Worm (Caenorhabditis elegans): ENCODE measurements around the gene T15B7.15.

T15B7.15 gene

ce11 chrV:6838599-6838998 lies at the start of gene T15B7.15:
T15B7.15 (minus strand) TSS chrV:6838665.
- TF ChIP-seq C38D4.7 (GFP tag; optimal IDR thresholded peaks at IDR 0.05) (no peak), ceh-2 (tag; optimal IDR thresholded peaks at IDR 0.05) (no peak), elt-4 (tag; optimal IDR thresholded peaks at IDR 0.05) (no peak), nhr-232 (tag; optimal IDR thresholded peaks at IDR 0.05) (no peak), K09A11.1 (tag; optimal IDR thresholded peaks at IDR 0.05; ENCODE audit: insufficient read depth) (no peak), dmd-4 (tag; optimal IDR thresholded peaks at IDR 0.05; ENCODE audit: borderline replicate concordance) (no peak), ceh-34 (tag; optimal IDR thresholded peaks at IDR 0.05) (no peak), ceh-30 (tag; optimal IDR thresholded peaks at IDR 0.05) (no peak), nhr-11 (tag; optimal IDR thresholded peaks at IDR 0.05) (no peak), sox-2 (GFP tag; IDR thresholded peaks at IDR 0.05) (no peak), mec-3 (tag; optimal IDR thresholded peaks at IDR 0.05; ENCODE audit: borderline replicate concordance) (no peak), unc-42 (tag; optimal IDR thresholded peaks at IDR 0.05) (no peak), ceh-22 (tag; optimal IDR thresholded peaks at IDR 0.05) (no peak), F13H6.1 (tag; optimal IDR thresholded peaks at IDR 0.05) (no peak), pha-4 (tag; optimal IDR thresholded peaks at IDR 0.05) (no peak), ceh-9 (tag; optimal IDR thresholded peaks at IDR 0.05) (no peak)

DNA sequence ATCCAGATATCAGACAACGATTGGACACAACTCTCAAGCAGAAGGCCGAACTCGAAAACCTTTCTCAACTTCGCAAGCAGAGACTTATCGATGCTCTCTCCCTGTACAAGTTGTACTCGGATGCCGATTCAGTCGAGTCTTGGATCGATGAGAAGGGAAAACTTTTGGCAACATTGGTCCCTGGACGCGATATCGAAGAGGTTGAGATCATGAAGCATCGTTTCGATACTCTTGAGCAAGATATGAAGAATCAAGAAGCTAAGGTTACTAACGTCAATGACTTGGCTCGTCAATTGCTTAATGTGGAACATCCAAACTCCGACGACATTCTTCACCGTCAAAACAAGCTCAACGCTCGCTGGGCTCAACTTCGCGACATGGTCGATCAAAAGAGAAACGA lies 46.6 kb upstream of the T15B7.15 start:
- TF ChIP-seq fkh-6 (tag; optimal IDR thresholded peaks at IDR 0.05), result no peak
- no peak for TF ChIP-seq ceh-22 (tag; optimal IDR thresholded peaks at IDR 0.05)
- TF ChIP-seq pha-2 (tag; optimal IDR thresholded peaks at IDR 0.05), result no peak
- TF ChIP-seq sox-4 (tag; optimal IDR thresholded peaks at IDR 0.05), result no peak
- TF ChIP-seq ama-1 (optimal IDR thresholded peaks at IDR 0.05), result no peak
- TF ChIP-seq fkh-10 (GFP tag; optimal IDR thresholded peaks at IDR 0.05), result no peak
- no peak for TF ChIP-seq syd-9 (tag; optimal IDR thresholded peaks at IDR 0.05)
- no peak for TF ChIP-seq ceh-19 (GFP tag; optimal IDR thresholded peaks at IDR 0.05)
- TF ChIP-seq ttx-3 (tag; optimal IDR thresholded peaks at IDR 0.05), result no peak
- no peak for TF ChIP-seq ceh-2 (tag; optimal IDR thresholded peaks at IDR 0.05)
- no peak for TF ChIP-seq gmeb-2 (tag; optimal IDR thresholded peaks at IDR 0.05)

ce11 chrV:6882452-6882939 lies 44.0 kb upstream of the T15B7.15 start:
- TF ChIP-seq pha-2 (tag; optimal IDR thresholded peaks at IDR 0.05) (no peak), ceh-31 (tag; optimal IDR thresholded peaks at IDR 0.05) (no peak), unc-42 (tag; optimal IDR thresholded peaks at IDR 0.05) (peak; percentile 57)

DNA sequence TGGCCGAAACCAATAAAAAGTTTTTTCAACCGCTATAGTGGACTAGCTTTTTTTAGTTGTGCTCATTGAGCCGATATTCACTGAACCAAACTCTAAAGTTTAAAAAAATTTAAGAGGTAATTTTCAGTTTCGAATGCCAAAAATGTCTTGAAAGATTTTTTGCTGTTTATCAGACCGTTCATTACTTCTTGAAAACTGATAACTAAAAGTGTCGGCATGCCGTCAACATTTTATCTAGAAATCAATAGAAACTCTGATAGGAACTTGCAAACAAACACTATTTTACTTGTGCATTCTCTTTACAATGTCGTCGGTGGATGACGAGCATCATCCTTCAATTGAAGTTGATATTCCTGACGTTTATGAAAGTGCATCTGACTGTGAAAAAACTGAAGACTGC lies 43.3 kb upstream of the T15B7.15 start:
- TF ChIP-seq nfya-1 (tag; optimal IDR thresholded peaks at IDR 0.05) (no peak), ceh-6 (GFP tag; optimal IDR thresholded peaks at IDR 0.05) (no peak), K09A11.1 (tag; optimal IDR thresholded peaks at IDR 0.05; ENCODE audit: insufficient read depth) (no peak), ceh-9 (tag; optimal IDR thresholded peaks at IDR 0.05) (no peak), lim-6 (tag; optimal IDR thresholded peaks at IDR 0.05) (no peak), elt-2 (tag; optimal IDR thresholded peaks at IDR 0.05) (peak; percentile 55)

ce11 chrV:6881038-6881437 lies 42.6 kb upstream of the T15B7.15 start, which contains the start of gene unc-70:
unc-70 (plus strand) TSS chrV:6881338.
- no peak for TF ChIP-seq hlh-30 (tag; optimal IDR thresholded peaks at IDR 0.05; ENCODE audit: insufficient read depth)
- TF ChIP-seq tbx-7 (tag; optimal IDR thresholded peaks at IDR 0.05), result no peak
- TF ChIP-seq unc-3 (GFP tag; conservative IDR thresholded peaks at IDR 0.05), result no peak
- peak; percentile 15 for TF ChIP-seq unc-3 (tag; optimal IDR thresholded peaks at IDR 0.05)

Data from whole organism, late embryonic.